Worm (Caenorhabditis elegans) whole organism, mixed stage, embryonic: ENCODE measurements around the gene F08G12.5.

Experiments used
- ces-1 ChIP-seq: fragments of 150-350 bp; optimal IDR thresholded peaks from 2 replicates; lab custom pipeline; 2014; ENCODE audit warnings: missing biosample characterization, missing genetic modification reagents, missing genetic modification characterization
- elt-1 ChIP-seq: sonication (generic microtip); optimal IDR thresholded peaks from 2 replicates; lab custom pipeline; 2017; ENCODE audit warnings: missing genetic modification characterization, mild to moderate bottlenecking, missing compliant biosample characterization, antibody characterized with exemption, moderate library complexity, borderline replicate concordance; ENCODE audit not compliant: insufficient read depth
- hlh-1 ChIP-seq: fragments of 150-350 bp; optimal IDR thresholded peaks from 2 replicates; lab custom pipeline; 2014; ENCODE audit warnings: missing biosample characterization, missing genetic modification reagents, missing genetic modification characterization
- lin-13 ChIP-seq: fragments of 150-350 bp; optimal IDR thresholded peaks from 2 replicates; lab custom pipeline; 2014; ENCODE audit warnings: missing biosample characterization, missing genetic modification characterization
- lsy-2 ChIP-seq: fragments of 150-350 bp; optimal IDR thresholded peaks from 2 replicates; lab custom pipeline; 2014; ENCODE audit warnings: missing biosample characterization, missing genetic modification characterization
- mep-1 ChIP-seq: fragments of 150-350 bp; optimal IDR thresholded peaks from 2 replicates; lab custom pipeline; 2017; ENCODE audit warnings: missing biosample characterization, missing genetic modification reagents, missing genetic modification characterization, inconsistent platforms
- mls-2 ChIP-seq: sonication (generic microtip); optimal IDR thresholded peaks from 2 replicates; lab custom pipeline; 2016; ENCODE audit warnings: mild to moderate bottlenecking, missing genetic modification characterization, moderate library complexity, missing compliant biosample characterization
- nhr-12 ChIP-seq: fragments of 150-350 bp; optimal IDR thresholded peaks from 2 replicates; lab custom pipeline; 2014; ENCODE audit warnings: missing biosample characterization, missing genetic modification characterization
- snpc-4 ChIP-seq: fragments of 150-350 bp; optimal IDR thresholded peaks from 2 replicates; lab custom pipeline; 2014; ENCODE audit warnings: missing biosample characterization, missing genetic modification characterization
- tbx-8 ChIP-seq: fragments of 200-800 bp; sonication (Bioruptor generic); optimal IDR thresholded peaks from 2 replicates; lab custom pipeline; 2018; ENCODE audit warnings: mild to moderate bottlenecking, missing genetic modification characterization, moderate library complexity, missing compliant biosample characterization
- unc-62 ChIP-seq: fragments of 150-350 bp; optimal IDR thresholded peaks from 2 replicates; lab custom pipeline; 2014; ENCODE audit warnings: missing biosample characterization, missing genetic modification reagents, missing genetic modification characterization

- TF ChIP-seq lin-13 (tag; lab: Kevin White, UChicago) (no peak), elt-1 (no peak), hlh-1 (tag; lab: Kevin White, UChicago) (no peak), mep-1 (no peak), ces-1 (GFP tag; lab: Kevin White, UChicago) (no peak), lsy-2 (tag; lab: Kevin White, UChicago) (no peak), unc-62 (GFP tag; lab: Kevin White, UChicago) (no peak), tbx-8 (GFP tag; lab: Kevin White, UChicago) (no peak), nhr-12 (tag; lab: Kevin White, UChicago) (no peak), snpc-4 (no peak), mls-2 (tag; lab: Kevin White, UChicago) (no peak)
Observed at ce11 chrX:11290528-11290927, 19.6 kb downstream of the F08G12.5 start.
